Worm (Caenorhabditis elegans): ENCODE results near the gene Y32F6B.9.
A peak's percentile ranks its signal among the peaks of the same experiment; 100 is the strongest.

Y32F6B.9 gene

ce11 chrV:10503011-10503410 is 24.5 kb downstream of the Y32F6B.9 start, which contains the start of gene C35A5.11:
C35A5.11 (minus strand) TSS chrV:10503111.
- TF ChIP-seq ceh-43 (GFP tag; optimal IDR thresholded peaks at IDR 0.05): no peak

ce11 chrV:10503893-10504292 is 25.4 kb downstream of the Y32F6B.9 start, which contains the start of gene C35A5.10:
C35A5.10 (plus strand) TSS chrV:10504193.
- TF ChIP-seq ztf-11 (tag; optimal IDR thresholded peaks at IDR 0.05) (no peak), sptf-1 (tag; optimal IDR thresholded peaks at IDR 0.05) (no peak), ceh-83 (GFP tag; optimal IDR thresholded peaks at IDR 0.05) (no peak), hlh-1 (tag; optimal IDR thresholded peaks at IDR 0.05) (no peak)

- TF ChIP-seq cnd-1 (tag; optimal IDR thresholded peaks at IDR 0.05) (no peak), lin-13 (tag; optimal IDR thresholded peaks at IDR 0.05) (no peak), mep-1 (tag; optimal IDR thresholded peaks at IDR 0.05) (no peak), snpc-4 (tag; optimal IDR thresholded peaks at IDR 0.05) (no peak), ztf-11 (tag; optimal IDR thresholded peaks at IDR 0.05) (no peak), ceh-43 (GFP tag; optimal IDR thresholded peaks at IDR 0.05) (no peak), ceh-83 (GFP tag; optimal IDR thresholded peaks at IDR 0.05) (no peak), mab-5 (tag; optimal IDR thresholded peaks at IDR 0.05) (no peak), tbx-8 (GFP tag; optimal IDR thresholded peaks at IDR 0.05) (no peak), mls-2 (tag; optimal IDR thresholded peaks at IDR 0.05) (no peak), pha-4 (tag; optimal IDR thresholded peaks at IDR 0.05) (no peak), lin-32 (GFP tag; optimal IDR thresholded peaks at IDR 0.05) (no peak), ham-2 (GFP tag; optimal IDR thresholded peaks at IDR 0.05) (no peak), nhr-28 (tag; optimal IDR thresholded peaks at IDR 0.05) (no peak), nhr-12 (tag; optimal IDR thresholded peaks at IDR 0.05) (no peak), flh-1 (GFP tag; optimal IDR thresholded peaks at IDR 0.05) (no peak)
Observed at ce11 chrV:10505553-10505952, 27.1 kb downstream of the Y32F6B.9 start, which contains the start of gene C35A5.5. C35A5.5 (plus strand) TSS chrV:10505853.

ce11 chrV:10508855-10509254 is 30.4 kb downstream of the Y32F6B.9 start, which contains the start of gene C35A5.6:
C35A5.6 (plus strand) TSS chrV:10509137.
- no peak for TF ChIP-seq ceh-83 (GFP tag; optimal IDR thresholded peaks at IDR 0.05)

- TF ChIP-seq hlh-1 (tag; optimal IDR thresholded peaks at IDR 0.05): no peak
- TF ChIP-seq elt-3 (tag; optimal IDR thresholded peaks at IDR 0.05): no peak
- no peak for TF ChIP-seq elt-1 (tag; optimal IDR thresholded peaks at IDR 0.05; ENCODE audit: borderline replicate concordance, insufficient read depth)
- TF ChIP-seq tbx-8 (GFP tag; optimal IDR thresholded peaks at IDR 0.05): no peak
- no peak for TF ChIP-seq zip-8 (tag; optimal IDR thresholded peaks at IDR 0.05)
- TF ChIP-seq mab-5 (tag; optimal IDR thresholded peaks at IDR 0.05): no peak
- TF ChIP-seq pha-4 (tag; optimal IDR thresholded peaks at IDR 0.05): no peak
- no peak for TF ChIP-seq lin-13 (tag; optimal IDR thresholded peaks at IDR 0.05)
- no peak for TF ChIP-seq lin-32 (GFP tag; optimal IDR thresholded peaks at IDR 0.05)
- TF ChIP-seq unc-62 (GFP tag; optimal IDR thresholded peaks at IDR 0.05): no peak
- TF ChIP-seq unc-39 (tag; optimal IDR thresholded peaks at IDR 0.05): no peak
- no peak for TF ChIP-seq nhr-2 (tag; optimal IDR thresholded peaks at IDR 0.05)
- no peak for TF ChIP-seq flh-1 (GFP tag; optimal IDR thresholded peaks at IDR 0.05)
- TF ChIP-seq bed-3 (GFP tag; optimal IDR thresholded peaks at IDR 0.05): no peak
Observed at ce11 chrV:10514271-10514670, 35.8 kb downstream of the Y32F6B.9 start, which contains the start of gene dmsr-8. dmsr-8 (minus strand) TSS chrV:10514371.

- TF ChIP-seq ces-1 (GFP tag; optimal IDR thresholded peaks at IDR 0.05) (peak; percentile 48), nhr-12 (tag; optimal IDR thresholded peaks at IDR 0.05) (no peak), nhr-2 (tag; optimal IDR thresholded peaks at IDR 0.05) (no peak)
Observed at ce11 chrV:10516702-10517101, 38.2 kb downstream of the Y32F6B.9 start.

- TF ChIP-seq lsy-2 (tag; optimal IDR thresholded peaks at IDR 0.05): peak; percentile 25
- TF ChIP-seq unc-62 (GFP tag; optimal IDR thresholded peaks at IDR 0.05): no peak
- TF ChIP-seq unc-120 (tag; optimal IDR thresholded peaks at IDR 0.05; ENCODE audit: poor library complexity, severe bottlenecking): peak; percentile 46
- peak; percentile 2 for TF ChIP-seq mep-1 (tag; optimal IDR thresholded peaks at IDR 0.05)
Observed at ce11 chrV:10525902-10526301, 47.4 kb downstream of the Y32F6B.9 start, which contains the start of the genes C35A5.8 and hda-11. C35A5.8 (minus strand) TSS chrV:10525908. hda-11 (plus strand) TSS chrV:10526184.

Data from whole organism, mixed stage, embryonic.